Fruit fly (Drosophila melanogaster) whole organism, embryonic: Measurements from ENCODE around the gene Neu2.

Experiments used
- ATbp ChIP-seq: fragments of 200-800 bp; sonication (Bioruptor generic); optimal IDR thresholded peaks from 2 replicates; lab custom pipeline; 2017; ENCODE audit warnings: missing biosample characterization, mild to moderate bottlenecking, missing genetic modification characterization, missing genetic modification reagents
- CG14860 ChIP-seq: fragments of 200-800 bp; sonication (Bioruptor generic); IDR thresholded peaks from 3 replicates; pipeline ENCODE4 v1.3.6; 2022; ENCODE audit warnings: missing biosample characterization, missing genetic modification characterization; ENCODE audit not compliant: partially characterized antibody
- CG15269 ChIP-seq: fragments of 200-800 bp; sonication (Bioruptor generic); optimal IDR thresholded peaks from 2 replicates; lab custom pipeline; 2018; ENCODE audit warnings: missing biosample characterization, mild to moderate bottlenecking, missing genetic modification characterization, moderate library complexity
- CG15601 ChIP-seq: fragments of 200-800 bp; sonication (Bioruptor generic); optimal IDR thresholded peaks from 3 replicates; lab custom pipeline; 2019; ENCODE audit warnings: missing biosample characterization, mild to moderate bottlenecking, missing genetic modification characterization, moderate library complexity
- CG17829 ChIP-seq: fragments of 200-800 bp; optimal IDR thresholded peaks from 2 replicates; lab custom pipeline; 2019; ENCODE audit warnings: missing biosample characterization, mild to moderate bottlenecking, missing genetic modification characterization, moderate library complexity
- CG18476 ChIP-seq: fragments of 200-800 bp; sonication (Bioruptor generic); optimal IDR thresholded peaks from 2 replicates; lab custom pipeline; 2016; ENCODE audit warnings: missing biosample characterization, mild to moderate bottlenecking, missing genetic modification characterization
- CG18619 ChIP-seq: fragments of 200-800 bp; sonication (Bioruptor generic); optimal IDR thresholded peaks from 3 replicates; lab custom pipeline; 2017; ENCODE audit warnings: missing biosample characterization, mild to moderate bottlenecking, missing genetic modification characterization
- CG2129 ChIP-seq: fragments of 200-800 bp; sonication (Bioruptor generic); IDR thresholded peaks from 2 replicates; pipeline ENCODE4 v1.3.6; 2022; ENCODE audit warnings: missing biosample characterization, missing genetic modification characterization; ENCODE audit not compliant: partially characterized antibody
- CG30020 ChIP-seq: fragments of 200-800 bp; optimal IDR thresholded peaks from 2 replicates; lab custom pipeline; 2019; ENCODE audit warnings: missing biosample characterization, mild to moderate bottlenecking, missing genetic modification characterization, moderate library complexity
- CG31365 ChIP-seq: fragments of 200-800 bp; sonication (Bioruptor generic); optimal IDR thresholded peaks from 2 replicates; lab custom pipeline; 2018; ENCODE audit warnings: missing biosample characterization, mild to moderate bottlenecking, missing genetic modification characterization
- CG32532 ChIP-seq: fragments of 200-800 bp; sonication (Bioruptor generic); IDR thresholded peaks from 2 replicates; pipeline ENCODE4 v1.3.6; 2022; ENCODE audit warnings: missing biosample characterization, missing genetic modification characterization
- CG3995 ChIP-seq: fragments of 200-800 bp; sonication (Bioruptor generic); optimal IDR thresholded peaks from 3 replicates; lab custom pipeline; 2016; ENCODE audit warnings: missing biosample characterization, missing genetic modification characterization
- CG4424 ChIP-seq: fragments of 200-800 bp; sonication (Bioruptor generic); optimal IDR thresholded peaks from 3 replicates; lab custom pipeline; 2016; ENCODE audit warnings: missing biosample characterization, missing genetic modification characterization
- CG6175 ChIP-seq: fragments of 200-800 bp; sonication (Bioruptor generic); IDR thresholded peaks from 3 replicates; pipeline ENCODE4 v1.3.6; 2022; ENCODE audit warnings: missing biosample characterization, missing genetic modification characterization
- CG7357 ChIP-seq: fragments of 200-800 bp; sonication (Bioruptor generic); IDR thresholded peaks from 3 replicates; pipeline ENCODE4 v1.3.6; 2022; ENCODE audit warnings: missing biosample characterization, missing genetic modification characterization
- CG8290 ChIP-seq, 3 experiments: fragments of 200-800 bp; sonication (Bioruptor generic); optimal IDR thresholded peaks; 2 replicates each; lab custom pipeline; 2016 to 2019; ENCODE audit warnings: missing biosample characterization in 3 of 3, missing genetic modification characterization in 3 of 3, mild to moderate bottlenecking in 2 of 3, moderate library complexity in 1 of 3
- CG9876 ChIP-seq: fragments of 200-800 bp; sonication (Bioruptor generic); optimal IDR thresholded peaks from 2 replicates; lab custom pipeline; 2016; ENCODE audit warnings: missing biosample characterization, missing genetic modification characterization
- D ChIP-seq, 2 experiments: fragments of 200-800 bp in 1 of 2; fragments of >200 bp in 1 of 2; sonication (Bioruptor generic) in 1 of 2; optimal IDR thresholded peaks; 2 replicates in 1 of 2; 3 replicates in 1 of 2; lab custom pipeline; 2017; ENCODE audit warnings: mild to moderate bottlenecking in 1 of 2, missing biosample characterization in 1 of 2, missing genetic modification characterization in 1 of 2, missing genetic modification reagents in 1 of 2
- D19B ChIP-seq: fragments of 200-800 bp; sonication (Bioruptor generic); optimal IDR thresholded peaks from 2 replicates; lab custom pipeline; 2017; ENCODE audit warnings: missing biosample characterization, mild to moderate bottlenecking, missing genetic modification characterization
- Dad ChIP-seq: fragments of 200-800 bp; sonication (Bioruptor generic); optimal IDR thresholded peaks from 3 replicates; lab custom pipeline; 2016; ENCODE audit warnings: missing biosample characterization, missing genetic modification characterization
- Dek ChIP-seq: fragments of 200-800 bp; sonication (Bioruptor generic); optimal IDR thresholded peaks from 3 replicates; lab custom pipeline; 2019; ENCODE audit warnings: missing biosample characterization, mild to moderate bottlenecking, missing genetic modification characterization, moderate library complexity
- Hmr ChIP-seq: fragments of 200-800 bp; sonication (Bioruptor generic); optimal IDR thresholded peaks from 3 replicates; lab custom pipeline; 2017; ENCODE audit warnings: mild to moderate bottlenecking, missing biosample characterization, missing genetic modification reagents, missing genetic modification characterization
- Hr51 ChIP-seq, 2 experiments: fragments of 200-800 bp; sonication (Bioruptor generic); optimal IDR thresholded peaks; 2 replicates in 1 of 2; 3 replicates in 1 of 2; lab custom pipeline; 2016 to 2018; ENCODE audit warnings: missing biosample characterization in 2 of 2, missing genetic modification characterization in 2 of 2, mild to moderate bottlenecking in 1 of 2, moderate library complexity in 1 of 2
- Lim3 ChIP-seq: fragments of 200-800 bp; sonication (Bioruptor generic); IDR thresholded peaks from 2 replicates; pipeline ENCODE4 v1.3.6; 2022; ENCODE audit warnings: missing biosample characterization, missing genetic modification characterization
- NC2β ChIP-seq: fragments of 200-800 bp; sonication (Bioruptor generic); optimal IDR thresholded peaks from 2 replicates; lab custom pipeline; 2016; ENCODE audit warnings: missing biosample characterization, missing genetic modification characterization
- NfI ChIP-seq: fragments of 200-800 bp; sonication (Bioruptor generic); optimal IDR thresholded peaks from 3 replicates; lab custom pipeline; 2018; ENCODE audit warnings: missing biosample characterization, mild to moderate bottlenecking, missing genetic modification characterization, moderate library complexity
- Scr ChIP-seq: fragments of 200-800 bp; sonication (Bioruptor generic); IDR thresholded peaks from 2 replicates; pipeline ENCODE4 v1.3.6; 2022; ENCODE audit warnings: missing biosample characterization, missing genetic modification characterization; ENCODE audit not compliant: partially characterized antibody
- Xrp1 ChIP-seq: fragments of 200-800 bp; sonication (Bioruptor generic); IDR thresholded peaks from 2 replicates; pipeline ENCODE4 v1.3.6; 2022; ENCODE audit warnings: missing biosample characterization, missing genetic modification characterization
- al ChIP-seq: fragments of 200-800 bp; sonication (Bioruptor generic); IDR thresholded peaks from 2 replicates; pipeline ENCODE4 v1.3.6; 2022; ENCODE audit warnings: missing biosample characterization, missing genetic modification characterization
- bowl ChIP-seq: fragments of 200-800 bp; sonication (Bioruptor generic); IDR thresholded peaks from 2 replicates; pipeline ENCODE4 v1.3.6; 2022; ENCODE audit warnings: missing biosample characterization, missing genetic modification characterization
- caup ChIP-seq: fragments of 200-800 bp; sonication (Bioruptor generic); optimal IDR thresholded peaks from 3 replicates; lab custom pipeline; 2017; ENCODE audit warnings: missing biosample characterization, mild to moderate bottlenecking, missing genetic modification characterization, moderate library complexity; ENCODE audit not compliant: severe bottlenecking
- cg ChIP-seq: fragments of 200-800 bp; sonication (Bioruptor generic); optimal IDR thresholded peaks from 3 replicates; lab custom pipeline; 2019; ENCODE audit warnings: missing biosample characterization, mild to moderate bottlenecking, missing genetic modification characterization, moderate library complexity
- crol ChIP-seq: fragments of 200-800 bp; sonication (Bioruptor generic); IDR thresholded peaks from 2 replicates; pipeline ENCODE4 v1.3.6; 2022; ENCODE audit warnings: missing biosample characterization, missing genetic modification characterization
- danr ChIP-seq: fragments of 200-800 bp; sonication (Bioruptor generic); IDR thresholded peaks from 2 replicates; pipeline ENCODE4 v1.3.6; 2022; ENCODE audit warnings: missing biosample characterization, missing genetic modification characterization
- dimm ChIP-seq: fragments of 200-800 bp; sonication (Bioruptor generic); IDR thresholded peaks from 2 replicates; pipeline ENCODE4 v1.3.6; 2022; ENCODE audit warnings: missing biosample characterization, missing genetic modification characterization
- ems ChIP-seq: fragments of 200-800 bp; sonication (Bioruptor generic); optimal IDR thresholded peaks from 3 replicates; lab custom pipeline; 2016; ENCODE audit warnings: missing biosample characterization, missing genetic modification characterization
- exex ChIP-seq: fragments of 200-800 bp; sonication (Bioruptor generic); optimal IDR thresholded peaks from 4 replicates; lab custom pipeline; 2018; ENCODE audit warnings: missing biosample characterization, mild to moderate bottlenecking, missing genetic modification characterization, moderate library complexity
- grn ChIP-seq: fragments of 200-800 bp; sonication (Bioruptor generic); optimal IDR thresholded peaks from 3 replicates; lab custom pipeline; 2017; ENCODE audit warnings: missing biosample characterization, missing genetic modification characterization
- hth ChIP-seq: fragments of >200 bp; optimal IDR thresholded peaks from 2 replicates; lab custom pipeline; 2017; ENCODE audit warnings: inconsistent platforms
- lab ChIP-seq: fragments of 200-800 bp; sonication (Bioruptor generic); optimal IDR thresholded peaks from 3 replicates; lab custom pipeline; 2017; ENCODE audit warnings: missing biosample characterization, missing genetic modification characterization, mild to moderate bottlenecking, moderate library complexity, missing genetic modification reagents
- nau ChIP-seq: fragments of 200-800 bp; sonication (Bioruptor generic); optimal IDR thresholded peaks from 3 replicates; lab custom pipeline; 2017; ENCODE audit warnings: missing biosample characterization, mild to moderate bottlenecking, missing genetic modification characterization, missing genetic modification reagents
- nom ChIP-seq: fragments of 200-800 bp; sonication (Bioruptor generic); optimal IDR thresholded peaks from 2 replicates; lab custom pipeline; 2017; ENCODE audit warnings: missing biosample characterization, missing genetic modification characterization, mild to moderate bottlenecking, moderate library complexity, missing genetic modification reagents
- p53 ChIP-seq: fragments of 200-800 bp; sonication (Bioruptor generic); optimal IDR thresholded peaks from 2 replicates; lab custom pipeline; 2016; ENCODE audit warnings: missing biosample characterization, missing genetic modification characterization
- sc ChIP-seq, 3 experiments: fragments of >200 bp in 2 of 3; fragments of 200-800 bp in 1 of 3; sonication (Bioruptor generic) in 1 of 3; optimal IDR thresholded peaks; 2 replicates in 2 of 3; 3 replicates in 1 of 3; lab custom pipeline; 2017; ENCODE audit warnings: mild to moderate bottlenecking in 1 of 3, missing biosample characterization in 1 of 3, missing genetic modification characterization in 1 of 3, missing genetic modification reagents in 1 of 3
- schlank ChIP-seq: fragments of 200-800 bp; sonication (Bioruptor generic); optimal IDR thresholded peaks from 2 replicates; lab custom pipeline; 2018; ENCODE audit warnings: missing biosample characterization, mild to moderate bottlenecking, missing genetic modification characterization
- sd ChIP-seq: fragments of 200-800 bp; sonication (Bioruptor generic); optimal IDR thresholded peaks from 3 replicates; lab custom pipeline; 2018; ENCODE audit warnings: missing biosample characterization, mild to moderate bottlenecking, missing genetic modification characterization, moderate library complexity
- sr ChIP-seq: fragments of 200-800 bp; sonication (Bioruptor generic); IDR thresholded peaks from 3 replicates; pipeline ENCODE4 v1.3.6; 2022; ENCODE audit warnings: missing biosample characterization, missing genetic modification characterization
- sug ChIP-seq: fragments of 200-800 bp; optimal IDR thresholded peaks from 2 replicates; lab custom pipeline; 2019; ENCODE audit warnings: missing biosample characterization, mild to moderate bottlenecking, missing genetic modification characterization, moderate library complexity
- zf30C ChIP-seq: fragments of 200-800 bp; sonication (Bioruptor generic); optimal IDR thresholded peaks from 3 replicates; lab custom pipeline; 2018; ENCODE audit warnings: missing biosample characterization, mild to moderate bottlenecking, missing genetic modification characterization

Neu2 gene

DNA sequence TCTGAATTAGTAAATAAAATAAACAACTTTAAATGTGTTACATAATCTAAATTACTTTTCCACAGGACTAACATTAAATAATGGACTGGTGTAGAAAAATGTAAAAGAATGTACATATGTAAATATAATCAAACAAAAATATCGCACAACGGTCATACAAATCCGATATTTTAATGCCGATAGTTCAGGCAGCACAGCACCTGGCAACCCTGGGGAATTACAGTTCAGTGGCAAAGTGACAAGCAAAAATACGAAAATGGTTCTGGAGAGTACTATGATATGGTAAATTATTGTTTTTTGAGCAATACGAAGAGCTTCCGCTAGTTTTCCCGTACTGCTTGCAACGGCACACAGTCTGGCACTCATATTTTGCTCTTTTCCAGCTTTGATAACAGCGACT lies 46.5 kb upstream of the Neu2 start, which contains the start of gene Rpn10 (continued):
- TF ChIP-seq CG4424, result peak; percentile 1
- peak; percentile 50 for TF ChIP-seq CG8290 (GFP tag; optimal IDR thresholded peaks at IDR 0.05; lab: Kevin White, UChicago)
- TF ChIP-seq CG8290 (tag; optimal IDR thresholded peaks at IDR 0.05; lab: Kevin White, UChicago), result peak in 1 of 2 experiments; percentile 66
- no peak for TF ChIP-seq CG7357 (GFP tag; lab: Robert Waterston, UW)
- TF ChIP-seq grn (GFP tag; lab: Kevin White, UChicago), result no peak
- TF ChIP-seq Dek (tag; lab: Kevin White, UChicago), result no peak
- TF ChIP-seq dimm (GFP tag; lab: Robert Waterston, UW), result no peak
- TF ChIP-seq Scr (GFP tag; lab: Robert Waterston, UW), result peak; percentile 97
- TF ChIP-seq danr (GFP tag; lab: Robert Waterston, UW), result no peak
- no peak for TF ChIP-seq exex (tag; lab: Kevin White, UChicago)
- TF ChIP-seq Hmr (GFP tag; lab: Kevin White, UChicago), result no peak
- TF ChIP-seq caup (GFP tag; lab: Kevin White, UChicago), result no peak
- TF ChIP-seq crol, result no peak
- TF ChIP-seq cg (GFP tag; lab: Kevin White, UChicago), result no peak
- no peak for TF ChIP-seq CG6175 (GFP tag; lab: Robert Waterston, UW)
- TF ChIP-seq sd (tag; lab: Kevin White, UChicago), result no peak
- peak; percentile 78 for TF ChIP-seq zf30C (GFP tag; lab: Kevin White, UChicago)
- no peak for TF ChIP-seq D19B (GFP tag; lab: Kevin White, UChicago)
- TF ChIP-seq sr (GFP tag; lab: Robert Waterston, UW), result no peak
- TF ChIP-seq CG2129 (GFP tag; lab: Robert Waterston, UW), result peak; percentile 93
- no peak for TF ChIP-seq Lim3 (GFP tag; lab: Robert Waterston, UW)
- TF ChIP-seq schlank (tag; lab: Kevin White, UChicago), result no peak
- TF ChIP-seq CG31365, result no peak
- no peak for TF ChIP-seq CG18476 (GFP tag; lab: Kevin White, UChicago)
- TF ChIP-seq CG15269 (tag; lab: Kevin White, UChicago), result no peak
- TF ChIP-seq CG17829 (tag; lab: Kevin White, UChicago), result peak; percentile 58
- peak; percentile 18 for TF ChIP-seq NC2β
- TF ChIP-seq NfI (GFP tag; lab: Kevin White, UChicago), result no peak
- TF ChIP-seq ems (GFP tag; lab: Kevin White, UChicago), result no peak
- TF ChIP-seq Hr51 (GFP tag; optimal IDR thresholded peaks at IDR 0.05; lab: Kevin White, UChicago), result no peak
- no peak for TF ChIP-seq bowl (GFP tag; lab: Robert Waterston, UW)
- TF ChIP-seq CG3995, result peak; percentile 43
- no peak for TF ChIP-seq lab (GFP tag; lab: Kevin White, UChicago)
- TF ChIP-seq CG9876, result no peak
- peak; percentile 8 for TF ChIP-seq nom (GFP tag; lab: Kevin White, UChicago)
- TF ChIP-seq CG14860 (GFP tag; lab: Robert Waterston, UW), result peak; percentile 97
- TF ChIP-seq Dad (GFP tag; lab: Kevin White, UChicago), result no peak
- TF ChIP-seq al (GFP tag; lab: Robert Waterston, UW), result no peak
- TF ChIP-seq D (optimal IDR thresholded peaks at IDR 0.05; lab: Kevin White, UChicago), result no peak
- no peak for TF ChIP-seq D (GFP tag; optimal IDR thresholded peaks at IDR 0.05; lab: Kevin White, UChicago)
- TF ChIP-seq CG32532 (GFP tag; lab: Robert Waterston, UW), result peak; percentile 71
- TF ChIP-seq sc (optimal IDR thresholded peaks at IDR 0.05; lab: Kevin White, UChicago), result no peak
- no peak for TF ChIP-seq sc (GFP tag; optimal IDR thresholded peaks at IDR 0.05; lab: Kevin White, UChicago)
- TF ChIP-seq CG18619, result no peak
- TF ChIP-seq ATbp, result no peak
- TF ChIP-seq nau, result no peak
- no peak for TF ChIP-seq Xrp1 (GFP tag; lab: Robert Waterston, UW)
- peak; percentile 85 for TF ChIP-seq CG30020 (tag; lab: Kevin White, UChicago)
- peak; percentile 11 for TF ChIP-seq CG15601 (tag; lab: Kevin White, UChicago)
- no peak for TF ChIP-seq hth (lab: Kevin White, UChicago)
- TF ChIP-seq p53 (GFP tag; lab: Kevin White, UChicago), result peak; percentile 31
- peak; percentile 57 for TF ChIP-seq sug (tag; lab: Kevin White, UChicago)
